Worm (Caenorhabditis elegans): ENCODE data around the gene nhr-175.
A peak's percentile ranks its signal among the peaks of the same experiment; 100 is the strongest.

The nhr-175 gene

ce11 chrV:13879241-13879640, 12.8 kb downstream of the nhr-175 start, which contains the start of gene lbp-7:
Gene lbp-7 (plus strand): TSS chrV:13879552.
- no peak for TF ChIP-seq nhr-19 (GFP tag; conservative IDR thresholded peaks at IDR 0.05)
- TF ChIP-seq pag-3 (tag; optimal IDR thresholded peaks at IDR 0.05; ENCODE audit: borderline replicate concordance, insufficient read depth) = no peak
- TF ChIP-seq nhr-20 (tag; optimal IDR thresholded peaks at IDR 0.05) = peak; percentile 5
- TF ChIP-seq sup-37 (GFP tag; optimal IDR thresholded peaks at IDR 0.05) = no peak
- no peak for TF ChIP-seq nhr-84 (tag; optimal IDR thresholded peaks at IDR 0.05)
- peak; percentile 8 for TF ChIP-seq tlp-1 (tag; optimal IDR thresholded peaks at IDR 0.05)
- TF ChIP-seq elt-2 (tag; optimal IDR thresholded peaks at IDR 0.05) = peak; percentile 86

ce11 chrV:13880163-13880562, 13.7 kb downstream of the nhr-175 start:
- no peak for TF ChIP-seq C04F5.9 (tag; optimal IDR thresholded peaks at IDR 0.05)
- no peak for TF ChIP-seq tbx-2 (tag; optimal IDR thresholded peaks at IDR 0.05)
- no peak for TF ChIP-seq ceh-88 (GFP tag; IDR thresholded peaks at IDR 0.05)
- no peak for TF ChIP-seq alr-1 (tag; optimal IDR thresholded peaks at IDR 0.05; ENCODE audit: borderline replicate concordance)
- no peak for TF ChIP-seq lin-13 (GFP tag; optimal IDR thresholded peaks at IDR 0.05)
- peak; percentile 19 to 55 for TF ChIP-seq lin-35 (GFP tag; optimal IDR thresholded peaks at IDR 0.05)
- TF ChIP-seq nhr-237 (tag; optimal IDR thresholded peaks at IDR 0.05) = no peak
- TF ChIP-seq C34B4.2 (tag; optimal IDR thresholded peaks at IDR 0.05) = no peak
- TF ChIP-seq lsy-2 (tag; optimal IDR thresholded peaks at IDR 0.05) = peak in 1 of 2 experiments; percentile 41
- TF ChIP-seq egl-27 (tag; optimal IDR thresholded peaks at IDR 0.05) = no peak
- peak; percentile 39 to 54 for TF ChIP-seq efl-1 (optimal IDR thresholded peaks at IDR 0.05)
- TF ChIP-seq efl-1 (GFP tag; optimal IDR thresholded peaks at IDR 0.05 in 1 of 2) = peak; percentile 57 to 87
- TF ChIP-seq nhr-85 (tag) = no peak
- no peak for TF ChIP-seq sptf-1 (tag; optimal IDR thresholded peaks at IDR 0.05)
- TF ChIP-seq hlh-4 (tag; optimal IDR thresholded peaks at IDR 0.05) = no peak
- peak; percentile 15 for TF ChIP-seq snu-23 (GFP tag; optimal IDR thresholded peaks at IDR 0.05)
- peak; percentile 4 for TF ChIP-seq blmp-1 (tag; optimal IDR thresholded peaks at IDR 0.05)
- peak; percentile 6 to 62 (median 56) for TF ChIP-seq dpl-1 (GFP tag; optimal IDR thresholded peaks at IDR 0.05)
- no peak for TF ChIP-seq pqm-1 (tag; optimal IDR thresholded peaks at IDR 0.05)
- no peak for TF ChIP-seq nhr-11 (tag; optimal IDR thresholded peaks at IDR 0.05)
- TF ChIP-seq lin-14 (GFP tag; optimal IDR thresholded peaks at IDR 0.05) = peak; percentile 58
- TF ChIP-seq ets-5 (GFP tag; IDR thresholded peaks at IDR 0.05) = no peak
- no peak for TF ChIP-seq aly-2 (tag; optimal IDR thresholded peaks at IDR 0.05)
- no peak for TF ChIP-seq vab-15 (tag; optimal IDR thresholded peaks at IDR 0.05)
- TF ChIP-seq rnt-1 (tag; optimal IDR thresholded peaks at IDR 0.05) = peak; percentile 3
- no peak for TF ChIP-seq mef-2 (tag; optimal IDR thresholded peaks at IDR 0.05)

- TF ChIP-seq nhr-11 (tag; optimal IDR thresholded peaks at IDR 0.05) (no peak), blmp-1 (tag; optimal IDR thresholded peaks at IDR 0.05) (no peak), Y116A8C.19 (tag; optimal IDR thresholded peaks at IDR 0.05; ENCODE audit: borderline replicate concordance) (no peak), lsy-2 (tag; optimal IDR thresholded peaks at IDR 0.05) (no peak), sptf-1 (tag; optimal IDR thresholded peaks at IDR 0.05) (no peak), nhr-76 (tag; optimal IDR thresholded peaks at IDR 0.05) (no peak), C34B4.2 (tag; optimal IDR thresholded peaks at IDR 0.05) (no peak), elt-2 (tag; optimal IDR thresholded peaks at IDR 0.05) (no peak), elt-3 (tag; optimal IDR thresholded peaks at IDR 0.05) (no peak), zag-1 (tag; optimal IDR thresholded peaks at IDR 0.05) (no peak), C04F5.9 (tag; optimal IDR thresholded peaks at IDR 0.05) (no peak), alr-1 (tag; optimal IDR thresholded peaks at IDR 0.05; ENCODE audit: borderline replicate concordance) (no peak)
Measured at ce11 chrV:13880607-13881006, 14.1 kb downstream of the nhr-175 start, which contains the start of gene T22G5.3. Gene T22G5.3 (plus strand): TSS chrV:13880907.

ce11 chrV:13882192-13882591, 15.7 kb downstream of the nhr-175 start:
- peak; percentile 53; the same call in 1 of the 2 replicates for TF ChIP-seq unc-98 (GFP tag; IDR thresholded peaks at IDR 0.05)
- TF ChIP-seq isw-1 (GFP tag; IDR thresholded peaks at IDR 0.05) = peak; percentile 11; the same call in 1 of the 2 replicates

All from whole organism, L1 larva.